Fruit fly (Drosophila melanogaster) whole organism, adult: ENCODE data around the gene Ziz.
A peak's percentile ranks its signal among the peaks of the same experiment; 100 is the strongest.

ENCODE experiments used
- CG11617 ChIP-seq: fragments of 200-800 bp; sonication (Bioruptor generic); optimal IDR thresholded peaks from 2 replicates; lab custom pipeline; 2017; ENCODE audit warnings: mild to moderate bottlenecking, missing biosample characterization, missing genetic modification reagents, missing genetic modification characterization
- CG12768 ChIP-seq: fragments of 200-800 bp; sonication (Bioruptor generic); optimal IDR thresholded peaks from 2 replicates; lab custom pipeline; 2017; ENCODE audit warnings: missing biosample characterization, missing genetic modification characterization, mild to moderate bottlenecking, moderate library complexity, missing genetic modification reagents
- CG14711 ChIP-seq: fragments of 200-800 bp; sonication (Bioruptor generic); optimal IDR thresholded peaks from 2 replicates; lab custom pipeline; 2018; ENCODE audit warnings: missing biosample characterization, mild to moderate bottlenecking, missing genetic modification characterization, moderate library complexity
- CG1620 ChIP-seq: fragments of 200-800 bp; sonication (Bioruptor generic); optimal IDR thresholded peaks from 2 replicates; lab custom pipeline; 2016; ENCODE audit warnings: missing biosample characterization, missing genetic modification characterization
- CG33017 ChIP-seq: fragments of 200-800 bp; sonication (Bioruptor generic); optimal IDR thresholded peaks from 2 replicates; lab custom pipeline; 2018; ENCODE audit warnings: missing biosample characterization, mild to moderate bottlenecking, missing genetic modification characterization, moderate library complexity
- CG5204 ChIP-seq: fragments of 200-800 bp; sonication (Bioruptor generic); optimal IDR thresholded peaks from 2 replicates; lab custom pipeline; 2016; ENCODE audit warnings: missing biosample characterization, missing genetic modification characterization
- CG7045 ChIP-seq: fragments of 200-800 bp; sonication (Bioruptor generic); optimal IDR thresholded peaks from 2 replicates; lab custom pipeline; 2017; ENCODE audit warnings: missing biosample characterization, mild to moderate bottlenecking, missing genetic modification characterization
- CG7101 ChIP-seq: fragments of 200-800 bp; sonication (Bioruptor generic); optimal IDR thresholded peaks from 2 replicates; lab custom pipeline; 2018; ENCODE audit warnings: missing biosample characterization, mild to moderate bottlenecking, missing genetic modification characterization, moderate library complexity
- Clk ChIP-seq: fragments of 200-800 bp; sonication (Bioruptor generic); optimal IDR thresholded peaks from 2 replicates; lab custom pipeline; 2017; ENCODE audit warnings: missing biosample characterization, missing genetic modification characterization
- Crg-1 ChIP-seq: fragments of 200-800 bp; sonication (Bioruptor generic); optimal IDR thresholded peaks from 2 replicates; lab custom pipeline; 2016; ENCODE audit warnings: missing biosample characterization, missing genetic modification characterization
- Hr96 ChIP-seq: fragments of 200-800 bp; sonication (Bioruptor generic); optimal IDR thresholded peaks from 2 replicates; lab custom pipeline; 2016; ENCODE audit warnings: missing biosample characterization, missing genetic modification characterization
- Mnt ChIP-seq: fragments of 200-800 bp; sonication (Bioruptor generic); optimal IDR thresholded peaks from 2 replicates; lab custom pipeline; 2016; ENCODE audit warnings: missing biosample characterization, mild to moderate bottlenecking, missing genetic modification characterization
- bab1 ChIP-seq: fragments of 200-800 bp; sonication (Bioruptor generic); optimal IDR thresholded peaks from 3 replicates; lab custom pipeline; 2019; ENCODE audit warnings: missing biosample characterization, mild to moderate bottlenecking, missing genetic modification characterization, moderate library complexity
- cic ChIP-seq: fragments of 200-800 bp; sonication (Bioruptor generic); optimal IDR thresholded peaks from 2 replicates; lab custom pipeline; 2017; ENCODE audit warnings: missing biosample characterization, mild to moderate bottlenecking, missing genetic modification characterization, moderate library complexity
- cnc ChIP-seq, 2 experiments: fragments of >200 bp; optimal IDR thresholded peaks; 2 replicates each; lab custom pipeline; 2017
- kay ChIP-seq: fragments of 200-800 bp; sonication (Bioruptor generic); peaks from one replicate; lab custom pipeline; 2016; ENCODE audit warnings: missing biosample characterization, missing genetic modification characterization, borderline replicate concordance
- ovo ChIP-seq: fragments of 200-800 bp; sonication (Bioruptor generic); optimal IDR thresholded peaks from 2 replicates; lab custom pipeline; 2016; ENCODE audit warnings: missing biosample characterization, missing genetic modification characterization
- pad ChIP-seq: fragments of 200-800 bp; sonication (Bioruptor generic); optimal IDR thresholded peaks from 3 replicates; lab custom pipeline; 2017; ENCODE audit warnings: missing biosample characterization, missing genetic modification characterization, mild to moderate bottlenecking, moderate library complexity, missing genetic modification reagents
- tj ChIP-seq: fragments of 200-800 bp; sonication (Bioruptor generic); optimal IDR thresholded peaks from 3 replicates; lab custom pipeline; 2017; ENCODE audit warnings: missing biosample characterization, mild to moderate bottlenecking, missing genetic modification characterization, moderate library complexity
- toe ChIP-seq: fragments of 200-800 bp; sonication (Bioruptor generic); optimal IDR thresholded peaks from 2 replicates; lab custom pipeline; 2016; ENCODE audit warnings: missing biosample characterization, missing genetic modification characterization

Gene Ziz

dm6 chr2L:7495294-7495986, 667 bp downstream of the Ziz start:
- TF ChIP-seq pad (GFP tag; lab: Kevin White, UChicago) (peak; percentile 94), CG5204 (GFP tag; lab: Kevin White, UChicago) (no peak), Hr96 (GFP tag; lab: Kevin White, UChicago) (no peak), ovo (GFP tag; lab: Kevin White, UChicago) (peak; percentile 37)

dm6 chr2L:7494341-7495293, 1.5 kb downstream of the Ziz start:
- no peak for TF ChIP-seq CG5204 (GFP tag; lab: Kevin White, UChicago)
- peak; percentile 74 for TF ChIP-seq kay

- TF ChIP-seq CG1620 (no peak), tj (GFP tag; lab: Kevin White, UChicago) (peak; percentile 94), CG5204 (GFP tag; lab: Kevin White, UChicago) (no peak), CG11617 (no peak), CG12768 (peak; percentile 4)
Observed at dm6 chr2L:7493444-7493843, 2.7 kb downstream of the Ziz start.

- TF ChIP-seq Crg-1 (GFP tag; lab: Kevin White, UChicago) (no peak), CG14711 (tag; lab: Kevin White, UChicago) (peak; percentile 29), Clk (GFP tag; lab: Kevin White, UChicago) (no peak), toe (GFP tag; lab: Kevin White, UChicago) (no peak), bab1 (GFP tag; lab: Kevin White, UChicago) (no peak), kay (no peak), CG7045 (GFP tag; lab: Kevin White, UChicago) (no peak)
Observed at dm6 chr2L:7492508-7492907, 3.6 kb downstream of the Ziz start.

dm6 chr2L:7491902-7492301, 4.2 kb downstream of the Ziz start:
- TF ChIP-seq CG7101 (tag; lab: Kevin White, UChicago) (peak; percentile 3), CG14711 (tag; lab: Kevin White, UChicago) (peak; percentile 42), CG5204 (GFP tag; lab: Kevin White, UChicago) (no peak)

- TF ChIP-seq Hr96 (GFP tag; lab: Kevin White, UChicago): no peak
- no peak for TF ChIP-seq CG5204 (GFP tag; lab: Kevin White, UChicago)
- TF ChIP-seq Mnt (GFP tag; lab: Kevin White, UChicago): no peak
- TF ChIP-seq CG1620: no peak
- no peak for TF ChIP-seq kay
- TF ChIP-seq CG11617: no peak
- TF ChIP-seq cic (GFP tag; lab: Kevin White, UChicago): no peak
- no peak for TF ChIP-seq bab1 (GFP tag; lab: Kevin White, UChicago)
- TF ChIP-seq cnc (optimal IDR thresholded peaks at IDR 0.05; lab: Kevin White, UChicago): no peak
- no peak for TF ChIP-seq CG7101 (tag; lab: Kevin White, UChicago)
- TF ChIP-seq CG12768: no peak
- TF ChIP-seq CG14711 (tag; lab: Kevin White, UChicago): no peak
- no peak for TF ChIP-seq Clk (GFP tag; lab: Kevin White, UChicago)
- no peak for TF ChIP-seq toe (GFP tag; lab: Kevin White, UChicago)
Observed at dm6 chr2L:7486222-7486621, 9.9 kb downstream of the Ziz start.

dm6 chr2L:7474404-7474803, 21.7 kb downstream of the Ziz start, which contains the start of gene CG6441:
CG6441 (plus strand) TSS chr2L:7474704.
- TF ChIP-seq CG5204 (GFP tag; lab: Kevin White, UChicago) (no peak), CG33017 (no peak), kay (no peak), ovo (GFP tag; lab: Kevin White, UChicago) (no peak), bab1 (GFP tag; lab: Kevin White, UChicago) (no peak), Hr96 (GFP tag; lab: Kevin White, UChicago) (no peak), Mnt (GFP tag; lab: Kevin White, UChicago) (no peak), cic (GFP tag; lab: Kevin White, UChicago) (no peak), toe (GFP tag; lab: Kevin White, UChicago) (no peak), Crg-1 (GFP tag; lab: Kevin White, UChicago) (no peak), CG14711 (tag; lab: Kevin White, UChicago) (no peak)
